Worm (Caenorhabditis elegans): ENCODE measurements around the gene pes-1.

Gene pes-1

ce11 chrIV:5038744-5039143 is 36.2 kb downstream of the pes-1 start (continued):
- TF ChIP-seq ceh-40 (GFP tag; IDR thresholded peaks at IDR 0.05), result no peak
- TF ChIP-seq lin-40 (tag; optimal IDR thresholded peaks at IDR 0.05), result no peak
- TF ChIP-seq bed-2 (GFP tag; IDR thresholded peaks at IDR 0.05), result 0 out of 2 replicates have a peak, but pooled peaks have one; percentile 22
- no peak for TF ChIP-seq lir-1 (GFP tag; conservative IDR thresholded peaks at IDR 0.05)
- TF ChIP-seq egl-18 (GFP tag; IDR thresholded peaks at IDR 0.05), result no peak
- TF ChIP-seq bed-1 (GFP tag; IDR thresholded peaks at IDR 0.05), result no peak
- TF ChIP-seq F33H1.4 (GFP tag; IDR thresholded peaks at IDR 0.05), result no peak
- TF ChIP-seq snpc-1.3 (tag; optimal IDR thresholded peaks at IDR 0.05; ENCODE audit: insufficient read depth), result peak; percentile 44
- TF ChIP-seq F57C9.4 (tag; optimal IDR thresholded peaks at IDR 0.05), result no peak
- TF ChIP-seq Y67H2A.10 (GFP tag; conservative IDR thresholded peaks at IDR 0.05), result no peak; the same call in 1 of the 2 replicates
- no peak for TF ChIP-seq F37B4.10 (GFP tag; IDR thresholded peaks at IDR 0.05)
- TF ChIP-seq B0336.3 (GFP tag; IDR thresholded peaks at IDR 0.05), result no peak
- no peak for TF ChIP-seq xnd-1 (tag; optimal IDR thresholded peaks at IDR 0.05)
- no peak for TF ChIP-seq dpl-1 (GFP tag; optimal IDR thresholded peaks at IDR 0.05)
- TF ChIP-seq tbp1 (GFP tag; optimal IDR thresholded peaks at IDR 0.05), result peak; percentile 99
- TF ChIP-seq nfya-2 (GFP tag; IDR thresholded peaks at IDR 0.05), result no peak
- no peak for TF ChIP-seq lsy-27 (tag; optimal IDR thresholded peaks at IDR 0.05; ENCODE audit: borderline replicate concordance, insufficient read depth)
- peak; percentile 66; the same call in 1 of the 2 replicates for TF ChIP-seq hmg-1.2 (GFP tag; IDR thresholded peaks at IDR 0.05)
- peak; percentile 78 for TF ChIP-seq ztf-28 (GFP tag; IDR thresholded peaks at IDR 0.05)
- TF ChIP-seq repo-1 (tag; optimal IDR thresholded peaks at IDR 0.05), result no peak
- TF ChIP-seq madf-10 (tag; optimal IDR thresholded peaks at IDR 0.05), result peak; percentile 46
- TF ChIP-seq F57A8.1 (GFP tag; optimal IDR thresholded peaks at IDR 0.05), result peak; percentile 26
- peak; percentile 80 for TF ChIP-seq mxl-1 (tag; optimal IDR thresholded peaks at IDR 0.05)
- TF ChIP-seq ekl-4 (GFP tag; IDR thresholded peaks at IDR 0.05), result peak; percentile 51; the same call in 1 of the 2 replicates
- TF ChIP-seq athp-1 (tag; optimal IDR thresholded peaks at IDR 0.05), result peak; percentile 63
- TF ChIP-seq egrh-3 (GFP tag; IDR thresholded peaks at IDR 0.05), result peak; percentile 46
- peak; percentile 47 for TF ChIP-seq ZK185.1 (tag; optimal IDR thresholded peaks at IDR 0.05; ENCODE audit: poor library complexity, severe bottlenecking)
- peak; percentile 12 for TF ChIP-seq snpc-3.4 (tag; optimal IDR thresholded peaks at IDR 0.05)
- no peak; the same call in 1 of the 2 replicates for TF ChIP-seq rcor-1 (GFP tag; IDR thresholded peaks at IDR 0.05)
- no peak for TF ChIP-seq attf-3 (GFP tag; conservative IDR thresholded peaks at IDR 0.05)
- TF ChIP-seq C06A6.2 (GFP tag; conservative IDR thresholded peaks at IDR 0.05), result no peak
- no peak for TF ChIP-seq nfya-1 (tag; optimal IDR thresholded peaks at IDR 0.05; ENCODE audit: borderline replicate concordance, insufficient read depth)
- TF ChIP-seq lsl-1 (GFP tag; optimal IDR thresholded peaks at IDR 0.05), result peak; percentile 32
- TF ChIP-seq madf-3 (GFP tag; IDR thresholded peaks at IDR 0.05), result peak; percentile 65; the same call in 1 of the 2 replicates
- peak in 1 of 2 experiments; percentile 8 for TF ChIP-seq let-607 (tag; optimal IDR thresholded peaks at IDR 0.05)
- no peak; the same call in 1 of the 2 replicates for TF ChIP-seq dox-1 (GFP tag; IDR thresholded peaks at IDR 0.05)
- TF ChIP-seq nhr-120 (GFP tag; IDR thresholded peaks at IDR 0.05), result 0 out of 2 replicates have a peak, but pooled peaks have one; percentile 60
- peak; percentile 40 for TF ChIP-seq hlh-12 (tag; optimal IDR thresholded peaks at IDR 0.05)
- peak; percentile 86 for TF ChIP-seq die-1 (tag; optimal IDR thresholded peaks at IDR 0.05)
- peak; percentile 49 for TF ChIP-seq T07F8.4 (tag; optimal IDR thresholded peaks at IDR 0.05)
- TF ChIP-seq nhr-179 (tag; optimal IDR thresholded peaks at IDR 0.05), result no peak
- peak; percentile 28 for TF ChIP-seq K12H6.12 (tag; optimal IDR thresholded peaks at IDR 0.05)
- TF ChIP-seq B0019.2 (GFP tag; conservative IDR thresholded peaks at IDR 0.05), result no peak
- peak; percentile 44 for TF ChIP-seq unc-130 (GFP tag; optimal IDR thresholded peaks at IDR 0.05)
- no peak for TF ChIP-seq Y95B8A.8 (GFP tag; IDR thresholded peaks at IDR 0.05)
- peak; percentile 16 for TF ChIP-seq zim-3 (tag; optimal IDR thresholded peaks at IDR 0.05)
- peak; percentile 28 for TF ChIP-seq F49E8.2 (tag; optimal IDR thresholded peaks at IDR 0.05; ENCODE audit: insufficient read depth)
- TF ChIP-seq B0035.1 (tag; optimal IDR thresholded peaks at IDR 0.05), result no peak
